Worm (Caenorhabditis elegans): ENCODE results near the gene nhr-66.

DNA sequence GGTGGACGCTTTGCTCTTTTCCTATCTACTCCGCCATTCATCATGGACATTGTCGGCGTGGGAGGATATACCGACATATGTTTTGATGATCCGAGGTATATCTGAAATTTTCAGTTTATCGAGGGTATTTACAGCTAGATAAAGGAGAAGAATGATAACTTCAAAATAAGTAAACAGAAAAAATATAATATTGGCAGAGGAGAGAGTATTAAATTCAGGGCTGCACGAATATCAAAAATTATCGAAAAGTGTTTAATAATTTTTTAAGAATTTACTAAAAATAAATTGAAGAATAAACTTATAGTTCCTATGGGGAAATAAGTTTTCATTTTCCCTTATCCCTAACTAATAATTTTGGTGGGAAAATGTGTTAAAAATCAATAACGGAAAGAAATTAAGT, 37.6 kb downstream of the nhr-66 start, which contains the start of gene wsp-1:
- no peak for TF ChIP-seq lin-35 (GFP tag; optimal IDR thresholded peaks at IDR 0.05)
- TF ChIP-seq efl-3 (GFP tag; optimal IDR thresholded peaks at IDR 0.05): no peak
- TF ChIP-seq lsy-2 (tag; optimal IDR thresholded peaks at IDR 0.05): no peak
- TF ChIP-seq pag-3 (tag; optimal IDR thresholded peaks at IDR 0.05; ENCODE audit: borderline replicate concordance, insufficient read depth): no peak
- no peak for TF ChIP-seq unc-62 (GFP tag; optimal IDR thresholded peaks at IDR 0.05)
- no peak for TF ChIP-seq Y116A8C.19 (tag; optimal IDR thresholded peaks at IDR 0.05; ENCODE audit: borderline replicate concordance)
- TF ChIP-seq skn-1 (tag; optimal IDR thresholded peaks at IDR 0.05): no peak
- no peak for TF ChIP-seq nhr-19 (GFP tag; conservative IDR thresholded peaks at IDR 0.05)
- TF ChIP-seq nhr-237 (tag; optimal IDR thresholded peaks at IDR 0.05): no peak
- TF ChIP-seq mdl-1 (tag; optimal IDR thresholded peaks at IDR 0.05): no peak
- TF ChIP-seq ama-1 (optimal IDR thresholded peaks at IDR 0.05): no peak
- no peak for TF ChIP-seq fos-1 (tag; optimal IDR thresholded peaks at IDR 0.05)
- no peak for TF ChIP-seq ztf-11 (tag; optimal IDR thresholded peaks at IDR 0.05)

Data from whole organism, L1 larva.